Fruit fly (Drosophila melanogaster) whole organism, wandering third instar larva: ENCODE measurements around the gene Fdh.

Source experiments
- Abd-B ChIP-seq: fragments of >200 bp; optimal IDR thresholded peaks from 2 replicates; lab custom pipeline; 2017; ENCODE audit warnings: missing biosample characterization, missing genetic modification characterization
- CG32264 ChIP-seq: fragments of 200-800 bp; sonication (Bioruptor generic); optimal IDR thresholded peaks from 2 replicates; lab custom pipeline; 2016; ENCODE audit warnings: missing biosample characterization, missing genetic modification characterization
- CG9705 ChIP-seq: fragments of 200-800 bp; sonication (Bioruptor generic); optimal IDR thresholded peaks from 2 replicates; lab custom pipeline; 2018; ENCODE audit warnings: missing biosample characterization, mild to moderate bottlenecking, missing genetic modification characterization
- CrebA ChIP-seq: fragments of 200-800 bp; sonication (Bioruptor generic); optimal IDR thresholded peaks from 2 replicates; lab custom pipeline; 2016; ENCODE audit warnings: missing biosample characterization, mild to moderate bottlenecking, missing genetic modification characterization, borderline replicate concordance
- Dfd ChIP-seq: fragments of >200 bp; optimal IDR thresholded peaks from 2 replicates; lab custom pipeline; 2017; ENCODE audit warnings: missing biosample characterization, missing genetic modification characterization
- Dif ChIP-seq: fragments of 200-275, 200-300 bp; sonication (Bioruptor generic); optimal IDR thresholded peaks from 2 replicates; lab custom pipeline; 2018; ENCODE audit warnings: missing biosample characterization, missing genetic modification characterization; ENCODE audit not compliant: partially characterized antibody
- GATAd ChIP-seq: sonication (Bioruptor generic); optimal IDR thresholded peaks from 2 replicates; lab custom pipeline; 2016; ENCODE audit warnings: missing biosample characterization, missing genetic modification characterization
- HLH106 ChIP-seq: fragments of 200-800 bp; optimal IDR thresholded peaks from 3 replicates; lab custom pipeline; 2019; ENCODE audit warnings: missing biosample characterization, mild to moderate bottlenecking, missing genetic modification characterization, moderate library complexity
- Hnf4 ChIP-seq: fragments of 200-800 bp; sonication (Bioruptor generic); optimal IDR thresholded peaks from 2 replicates; lab custom pipeline; 2016; ENCODE audit warnings: missing biosample characterization, mild to moderate bottlenecking, missing genetic modification characterization
- Hr78 ChIP-seq: fragments of >200 bp; optimal IDR thresholded peaks from 2 replicates; lab custom pipeline; 2017; ENCODE audit warnings: missing biosample characterization, missing genetic modification characterization
- Hr83 ChIP-seq: fragments of 200-300 bp; sonication (Bioruptor generic); optimal IDR thresholded peaks from 2 replicates; lab custom pipeline; 2016; ENCODE audit warnings: missing biosample characterization, mild to moderate bottlenecking, missing genetic modification characterization, moderate library complexity; ENCODE audit not compliant: poor library complexity, severe bottlenecking
- Jra ChIP-seq: sonication (Bioruptor generic); optimal IDR thresholded peaks from 2 replicates; lab custom pipeline; 2016; ENCODE audit warnings: missing biosample characterization, missing genetic modification characterization
- Mio ChIP-seq: sonication (Bioruptor generic); optimal IDR thresholded peaks from 2 replicates; lab custom pipeline; 2016; ENCODE audit warnings: missing biosample characterization, missing genetic modification characterization
- Myc ChIP-seq: fragments of >200 bp; optimal IDR thresholded peaks from 2 replicates; lab custom pipeline; 2017
- N ChIP-seq: fragments of >200 bp; optimal IDR thresholded peaks from 2 replicates; lab custom pipeline; 2018; ENCODE audit warnings: missing biosample characterization, missing external identifiers, missing genetic modification characterization
- OdsH ChIP-seq: fragments of 200-800 bp; sonication (Bioruptor generic); optimal IDR thresholded peaks from 2 replicates; lab custom pipeline; 2016; ENCODE audit warnings: missing biosample characterization, mild to moderate bottlenecking, missing genetic modification characterization
- Rel ChIP-seq, 2 experiments: fragments of 200-800 bp; sonication (Bioruptor generic) in 1 of 2; optimal IDR thresholded peaks; 2 replicates in 1 of 2; 3 replicates in 1 of 2; lab custom pipeline; 2016 to 2019; ENCODE audit warnings: mild to moderate bottlenecking in 2 of 2, missing biosample characterization in 2 of 2, missing genetic modification characterization in 2 of 2, moderate library complexity in 1 of 2
- Sp1 ChIP-seq: fragments of 200-800 bp; sonication (Bioruptor generic); optimal IDR thresholded peaks from 3 replicates; lab custom pipeline; 2019; ENCODE audit warnings: missing biosample characterization, mild to moderate bottlenecking, missing genetic modification characterization, moderate library complexity
- Vsx2 ChIP-seq: fragments of 200-300, 225-300 bp; sonication (Bioruptor generic); optimal IDR thresholded peaks from 2 replicates; lab custom pipeline; 2018; ENCODE audit warnings: missing biosample characterization, missing genetic modification characterization; ENCODE audit not compliant: partially characterized antibody
- br ChIP-seq: fragments of 200-800 bp; sonication (Bioruptor generic); optimal IDR thresholded peaks from 2 replicates; lab custom pipeline; 2016; ENCODE audit warnings: missing biosample characterization, missing genetic modification characterization
- brk ChIP-seq: fragments of 200-800 bp; sonication (Bioruptor generic); optimal IDR thresholded peaks from 2 replicates; lab custom pipeline; 2016; ENCODE audit warnings: missing biosample characterization, mild to moderate bottlenecking, missing genetic modification characterization
- dl ChIP-seq, 2 experiments: fragments of 175-275, 200-275 bp in 1 of 2; fragments of 200-275 bp in 1 of 2; sonication (Bioruptor generic); optimal IDR thresholded peaks; lab custom pipeline; 2018; ENCODE audit warnings: mild to moderate bottlenecking in 2 of 2, missing biosample characterization in 2 of 2, missing genetic modification characterization in 2 of 2, moderate library complexity in 2 of 2; ENCODE audit not compliant: partially characterized antibody in 2 of 2, insufficient read depth in 1 of 2
- dmrt93B ChIP-seq: fragments of 200-800 bp; sonication (Bioruptor generic); optimal IDR thresholded peaks from 2 replicates; lab custom pipeline; 2018; ENCODE audit warnings: missing biosample characterization, mild to moderate bottlenecking, missing genetic modification characterization
- dsf ChIP-seq: sonication (Bioruptor generic); optimal IDR thresholded peaks from 2 replicates; lab custom pipeline; 2016; ENCODE audit warnings: missing biosample characterization, missing genetic modification characterization, borderline replicate concordance
- ey ChIP-seq: fragments of 200-800 bp; sonication (Bioruptor generic); optimal IDR thresholded peaks from 2 replicates; lab custom pipeline; 2016; ENCODE audit warnings: missing biosample characterization, missing genetic modification characterization
- foxo ChIP-seq, 2 experiments: fragments of 200-800 bp; sonication (Bioruptor generic); optimal IDR thresholded peaks; 2 replicates in 1 of 2; 3 replicates in 1 of 2; lab custom pipeline; 2016 to 2017; ENCODE audit warnings: missing biosample characterization in 2 of 2, missing genetic modification characterization in 2 of 2
- fru ChIP-seq: fragments of 200-800 bp; sonication (Bioruptor generic); optimal IDR thresholded peaks from 3 replicates; lab custom pipeline; 2016; ENCODE audit warnings: missing biosample characterization, mild to moderate bottlenecking, missing genetic modification characterization
- h ChIP-seq: fragments of 200-800 bp; sonication (Bioruptor generic); optimal IDR thresholded peaks from 3 replicates; lab custom pipeline; 2016; ENCODE audit warnings: missing biosample characterization, mild to moderate bottlenecking, missing genetic modification characterization
- jim ChIP-seq: fragments of 175-275, 200-325 bp; sonication (Bioruptor generic); optimal IDR thresholded peaks from 2 replicates; lab custom pipeline; 2016; ENCODE audit warnings: missing biosample characterization, mild to moderate bottlenecking, missing genetic modification characterization
- lola ChIP-seq: fragments of >200 bp; optimal IDR thresholded peaks from 2 replicates; lab custom pipeline; 2017; ENCODE audit warnings: missing biosample characterization, missing genetic modification characterization
- pan ChIP-seq: fragments of >200 bp; optimal IDR thresholded peaks from 2 replicates; lab custom pipeline; 2017
- psq ChIP-seq: fragments of 200-800 bp; sonication (Bioruptor generic); optimal IDR thresholded peaks from 3 replicates; lab custom pipeline; 2017; ENCODE audit warnings: missing biosample characterization, mild to moderate bottlenecking, missing genetic modification characterization, moderate library complexity
- rgr ChIP-seq: fragments of 200-800 bp; sonication (Bioruptor generic); optimal IDR thresholded peaks from 3 replicates; lab custom pipeline; 2016; ENCODE audit warnings: missing biosample characterization, mild to moderate bottlenecking, missing genetic modification characterization
- sage ChIP-seq: fragments of 200-800 bp; sonication (Bioruptor generic); optimal IDR thresholded peaks from 2 replicates; lab custom pipeline; 2016; ENCODE audit warnings: missing biosample characterization, mild to moderate bottlenecking, missing genetic modification characterization
- sv ChIP-seq: fragments of 200-800 bp; sonication (Bioruptor generic); optimal IDR thresholded peaks from 3 replicates; lab custom pipeline; 2016; ENCODE audit warnings: missing biosample characterization, missing genetic modification characterization
- tai ChIP-seq: sonication (Bioruptor generic); optimal IDR thresholded peaks from 2 replicates; lab custom pipeline; 2016; ENCODE audit warnings: missing biosample characterization, missing genetic modification characterization
- usp ChIP-seq: fragments of >200 bp; optimal IDR thresholded peaks from 2 replicates; lab custom pipeline; 2017; ENCODE audit warnings: missing biosample characterization, missing genetic modification characterization
- woc ChIP-seq: sonication (Bioruptor generic); optimal IDR thresholded peaks from 2 replicates; lab custom pipeline; 2016; ENCODE audit warnings: missing biosample characterization, mild to moderate bottlenecking, missing genetic modification characterization

Gene Fdh

dm6 chr3R:10888300-10888632, 16.1 kb upstream of the Fdh start:
- TF ChIP-seq Abd-B (GFP tag; lab: Kevin White, UChicago), result no peak
- no peak for TF ChIP-seq Sp1 (GFP tag; lab: Kevin White, UChicago)
- no peak for TF ChIP-seq Dfd (GFP tag; lab: Kevin White, UChicago)
- no peak for TF ChIP-seq GATAd (GFP tag; lab: Kevin White, UChicago)
- TF ChIP-seq Myc (lab: Kevin White, UChicago), result no peak
- TF ChIP-seq HLH106 (tag; lab: Kevin White, UChicago), result no peak
- no peak for TF ChIP-seq lola (GFP tag; lab: Kevin White, UChicago)
- TF ChIP-seq brk, result no peak

- TF ChIP-seq h (GFP tag; lab: Kevin White, UChicago), result peak; percentile 96
- peak; percentile 96 for TF ChIP-seq fru (GFP tag; lab: Kevin White, UChicago)
- TF ChIP-seq foxo (GFP tag; optimal IDR thresholded peaks at IDR 0.05; lab: Kevin White, UChicago), result peak; percentile 47 to 97
- peak; percentile 94 for TF ChIP-seq Sp1 (GFP tag; lab: Kevin White, UChicago)
- peak; percentile 84 for TF ChIP-seq Jra (GFP tag; lab: Kevin White, UChicago)
- TF ChIP-seq Rel (GFP tag; optimal IDR thresholded peaks at IDR 0.05; lab: Kevin White, UChicago), result no peak
- peak; percentile 23 for TF ChIP-seq Rel (tag; optimal IDR thresholded peaks at IDR 0.05; lab: Kevin White, UChicago)
- no peak for TF ChIP-seq Abd-B (GFP tag; lab: Kevin White, UChicago)
- peak; percentile 69 for TF ChIP-seq Dif (GFP tag; lab: Kevin White, UChicago)
- no peak for TF ChIP-seq Myc (lab: Kevin White, UChicago)
- TF ChIP-seq CG32264, result peak; percentile 71
- peak; percentile 3 for TF ChIP-seq Hr83 (GFP tag; lab: Kevin White, UChicago)
- peak; percentile 90 for TF ChIP-seq brk
- peak; percentile 84 for TF ChIP-seq HLH106 (tag; lab: Kevin White, UChicago)
- TF ChIP-seq sage, result peak; percentile 78
- peak; percentile 79 for TF ChIP-seq dmrt93B (GFP tag; lab: Kevin White, UChicago)
- TF ChIP-seq Mio (GFP tag; lab: Kevin White, UChicago), result peak; percentile 49
- TF ChIP-seq lola (GFP tag; lab: Kevin White, UChicago), result no peak
- peak; percentile 93 for TF ChIP-seq br (GFP tag; lab: Kevin White, UChicago)
- peak; percentile 83 for TF ChIP-seq sv (GFP tag; lab: Kevin White, UChicago)
- TF ChIP-seq ey, result peak; percentile 95
- peak; percentile 71 for TF ChIP-seq CG9705 (GFP tag; lab: Kevin White, UChicago)
- peak; percentile 11 to 66 for TF ChIP-seq dl (GFP tag; optimal IDR thresholded peaks at IDR 0.05; lab: Kevin White, UChicago; ENCODE audit: insufficient read depth in 1 of 2, partially characterized antibody in 2 of 2)
- TF ChIP-seq CrebA (GFP tag; lab: Kevin White, UChicago), result no peak
- TF ChIP-seq GATAd (GFP tag; lab: Kevin White, UChicago), result no peak
- TF ChIP-seq Vsx2, result peak; percentile 51
- no peak for TF ChIP-seq tai (GFP tag; lab: Kevin White, UChicago)
- TF ChIP-seq OdsH (GFP tag; lab: Kevin White, UChicago), result peak; percentile 96
- TF ChIP-seq usp (GFP tag; lab: Kevin White, UChicago), result no peak
- no peak for TF ChIP-seq pan
- TF ChIP-seq dsf, result peak; percentile 59
- peak; percentile 97 for TF ChIP-seq woc (GFP tag; lab: Kevin White, UChicago)
- no peak for TF ChIP-seq Dfd (GFP tag; lab: Kevin White, UChicago)
- no peak for TF ChIP-seq jim (GFP tag; lab: Kevin White, UChicago)
- no peak for TF ChIP-seq N (GFP tag; lab: Kevin White, UChicago)
- TF ChIP-seq Hr78 (GFP tag; lab: Kevin White, UChicago), result no peak
- TF ChIP-seq Hnf4, result peak; percentile 88
- peak; percentile 93 for TF ChIP-seq psq (GFP tag; lab: Kevin White, UChicago)
- peak; percentile 94 for TF ChIP-seq rgr (GFP tag; lab: Kevin White, UChicago)
Observed at dm6 chr3R:10886462-10887315, 14.5 kb upstream of the Fdh start.
